Fruit fly (Drosophila melanogaster) Kc167 (cell line): ENCODE data around the gene p38a.

Source experiments
- Sin3A ChIP-seq: fragments of >200 bp; optimal IDR thresholded peaks from 2 replicates; lab custom pipeline; 2018; ENCODE audit warnings: missing external identifiers
- psq ChIP-seq: fragments of >200 bp; optimal IDR thresholded peaks from 2 replicates; lab custom pipeline; 2017; ENCODE audit warnings: missing external identifiers

dm6 chr3R:24100717-24101116, 51.4 kb downstream of the p38a start:
- TF ChIP-seq psq: no peak
- TF ChIP-seq Sin3A (lab: Kevin White, UChicago): no peak
